Fruit fly (Drosophila melanogaster): ENCODE data around the gene CG13373.

dm6 chrX:437404-437803 is 39.4 kb upstream of the CG13373 start, which contains the start of gene Pgcl:
- TF ChIP-seq psq (optimal IDR thresholded peaks at IDR 0.05) (no peak), CG8478 (optimal IDR thresholded peaks at IDR 0.05) (no peak), EcR (GFP tag; optimal IDR thresholded peaks at IDR 0.05) (no peak), Dll (optimal IDR thresholded peaks at IDR 0.05) (no peak)

Measured in whole organism.